Fruit fly (Drosophila melanogaster): Measurements from ENCODE around the gene Kdm2.

The Kdm2 gene

DNA sequence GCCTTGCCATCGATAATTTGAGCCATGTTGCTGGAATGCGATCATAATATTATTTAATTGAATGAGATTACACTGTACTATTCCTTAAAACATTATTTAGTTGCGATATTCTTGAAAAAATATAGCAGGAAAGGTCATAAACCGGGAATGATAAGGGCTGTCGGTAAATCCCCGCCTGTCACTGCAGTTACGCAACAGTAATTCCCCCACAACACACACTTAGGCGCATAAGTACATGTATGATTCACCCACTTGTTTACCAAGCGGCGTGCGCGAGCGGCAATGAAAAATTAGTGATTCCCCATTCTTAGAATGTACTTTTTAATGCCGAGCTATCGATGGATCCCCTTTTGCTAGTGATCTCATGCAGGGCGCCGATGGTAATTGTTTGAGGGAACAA is 8.7 kb upstream of the Kdm2 start:
- TF ChIP-seq lz (GFP tag; optimal IDR thresholded peaks at IDR 0.05) (no peak), svp (GFP tag) (peak; percentile 91), fkh (GFP tag; optimal IDR thresholded peaks at IDR 0.05) (peak; percentile 1), vri (GFP tag; optimal IDR thresholded peaks at IDR 0.05) (peak; percentile 99)

DNA sequence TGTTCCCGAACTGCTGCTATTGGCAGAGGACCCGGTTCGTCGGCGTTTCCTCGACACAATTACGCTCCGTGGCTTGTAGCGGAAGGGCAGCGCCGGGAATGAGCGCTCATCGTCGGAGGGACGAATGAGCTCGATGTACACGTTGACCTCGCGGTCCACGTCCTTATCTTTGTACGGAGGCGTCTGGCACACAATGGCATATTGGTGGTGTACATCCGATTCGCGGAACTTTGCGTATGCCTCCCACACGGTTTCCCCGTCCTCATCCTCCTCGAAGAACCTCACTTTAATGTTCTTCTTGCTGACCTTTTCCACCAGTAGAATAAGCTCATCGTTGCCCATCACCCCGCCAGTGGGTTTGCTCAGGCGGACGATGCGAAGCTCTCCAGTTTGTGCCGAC is 6.6 kb upstream of the Kdm2 start:
- no peak for TF ChIP-seq CG6792 (GFP tag; optimal IDR thresholded peaks at IDR 0.05)
- TF ChIP-seq Hr4 (GFP tag; optimal IDR thresholded peaks at IDR 0.05): no peak
- TF ChIP-seq OdsH (GFP tag; optimal IDR thresholded peaks at IDR 0.05): no peak
- TF ChIP-seq svp (GFP tag): peak; percentile 91
- TF ChIP-seq ss (GFP tag; optimal IDR thresholded peaks at IDR 0.05): no peak
- no peak for TF ChIP-seq net (GFP tag; optimal IDR thresholded peaks at IDR 0.05)

DNA sequence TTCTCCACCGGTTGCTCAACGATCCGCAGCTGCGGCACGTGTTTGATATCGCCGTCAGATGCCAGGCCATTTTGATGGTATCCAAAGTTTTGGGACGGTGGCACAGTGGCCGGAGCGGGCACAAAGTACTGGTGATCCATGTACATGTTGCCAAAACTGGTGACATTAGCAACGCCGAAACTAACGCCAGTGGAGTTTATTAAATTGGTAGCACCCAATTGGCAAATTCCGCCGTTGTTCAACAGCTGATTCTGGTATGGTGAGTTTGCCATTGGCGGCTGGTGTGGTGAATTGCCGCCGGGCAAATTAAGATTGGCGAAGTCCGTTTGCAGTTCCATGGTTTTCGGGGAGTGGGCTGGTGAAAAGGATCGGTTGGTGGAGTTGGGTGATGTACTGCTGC is 5.3 kb upstream of the Kdm2 start:
- TF ChIP-seq vri (GFP tag; optimal IDR thresholded peaks at IDR 0.05) (no peak), Eip78C (GFP tag) (peak; percentile 72)

DNA sequence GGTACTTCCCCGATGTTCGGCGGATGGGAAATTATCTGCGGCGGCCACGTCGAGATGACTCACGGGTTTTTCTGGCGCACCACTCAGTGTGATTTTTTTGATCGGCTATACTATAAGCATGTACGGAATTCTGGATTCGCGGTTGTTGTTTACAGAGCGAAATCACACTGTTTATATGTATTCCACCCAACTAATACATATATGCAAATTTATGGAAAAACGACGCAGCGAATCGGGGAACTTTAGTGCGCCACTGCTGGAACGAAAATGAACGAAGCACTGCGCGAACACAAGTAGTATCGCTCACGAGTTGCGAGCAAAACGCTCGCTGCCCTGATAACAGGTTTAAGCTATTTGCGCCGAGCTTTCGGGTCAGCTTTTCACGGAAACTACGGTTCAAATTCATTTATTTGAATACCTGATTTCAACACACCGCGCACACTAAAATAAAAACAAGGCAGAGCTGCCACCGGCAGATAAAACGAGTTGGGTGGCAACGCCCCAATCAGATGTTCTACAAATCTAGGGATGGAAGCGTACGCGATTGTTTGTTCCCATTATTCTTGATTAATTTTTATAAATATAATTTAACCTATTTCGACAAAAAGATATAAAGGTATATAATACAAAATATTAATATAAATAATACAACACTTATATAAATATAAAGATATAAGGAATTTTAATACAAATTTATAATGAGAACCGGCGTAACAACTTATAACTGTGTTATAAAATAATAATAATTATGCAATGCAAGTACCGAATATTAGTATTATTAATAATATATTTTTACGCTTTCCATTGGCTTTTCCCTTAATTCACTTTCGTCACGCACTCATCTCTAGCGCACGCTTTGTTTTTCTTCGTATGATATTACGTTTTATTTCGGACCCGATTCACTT is 4.5 kb upstream of the Kdm2 start, which contains the start of gene Rel:
Gene Rel (minus strand): TSS at position 417 of the 905 bp plus-strand sequence.
- TF ChIP-seq CG8632 (GFP tag; optimal IDR thresholded peaks at IDR 0.05): peak; percentile 62
- TF ChIP-seq CG11762 (GFP tag; optimal IDR thresholded peaks at IDR 0.05; ENCODE audit: insufficient read depth): peak; percentile 63
- no peak for TF ChIP-seq Gug (GFP tag; IDR thresholded peaks at IDR 0.05)
- TF ChIP-seq esn (GFP tag; optimal IDR thresholded peaks at IDR 0.05): peak; percentile 56
- no peak for TF ChIP-seq CG7368 (GFP tag; optimal IDR thresholded peaks at IDR 0.05)
- peak; percentile 6 for TF ChIP-seq Eip75B (GFP tag; optimal IDR thresholded peaks at IDR 0.05)
- peak; percentile 81 for TF ChIP-seq CG3032 (tag; optimal IDR thresholded peaks at IDR 0.05)
- peak; percentile 7 for TF ChIP-seq CG9139 (GFP tag; optimal IDR thresholded peaks at IDR 0.05)
- TF ChIP-seq ss (GFP tag; optimal IDR thresholded peaks at IDR 0.05): peak; percentile 17 to 21
- TF ChIP-seq Lpt (GFP tag; optimal IDR thresholded peaks at IDR 0.05): no peak
- peak; percentile 57 for TF ChIP-seq acj6 (GFP tag; optimal IDR thresholded peaks at IDR 0.05)
- peak; percentile 72 for TF ChIP-seq CG34406 (GFP tag; optimal IDR thresholded peaks at IDR 0.05)
- peak; percentile 90 for TF ChIP-seq CG6854 (GFP tag; optimal IDR thresholded peaks at IDR 0.05)
- peak; percentile 53 for TF ChIP-seq CG3919 (GFP tag; optimal IDR thresholded peaks at IDR 0.05)
- TF ChIP-seq Eip93F (GFP tag; optimal IDR thresholded peaks at IDR 0.05): peak; percentile 38
- peak; percentile 72 for TF ChIP-seq CG32006 (GFP tag; optimal IDR thresholded peaks at IDR 0.05)
- no peak for TF ChIP-seq CG11902 (GFP tag; optimal IDR thresholded peaks at IDR 0.05)
- TF ChIP-seq pdm3 (GFP tag; optimal IDR thresholded peaks at IDR 0.05): peak; percentile 21
- peak; percentile 40 for TF ChIP-seq Hr4 (GFP tag; optimal IDR thresholded peaks at IDR 0.05)
- peak; percentile 15 for TF ChIP-seq topi (GFP tag; optimal IDR thresholded peaks at IDR 0.05)
- peak; percentile 72 for TF ChIP-seq Blimp-1 (GFP tag; optimal IDR thresholded peaks at IDR 0.05)
- TF ChIP-seq CG16779 (tag; optimal IDR thresholded peaks at IDR 0.05): peak; percentile 67
- TF ChIP-seq fkh (GFP tag; optimal IDR thresholded peaks at IDR 0.05): peak; percentile 75
- TF ChIP-seq eg (GFP tag; IDR thresholded peaks at IDR 0.05): no peak
- peak; percentile 18 for TF ChIP-seq CG6808 (GFP tag; optimal IDR thresholded peaks at IDR 0.05)
- TF ChIP-seq vri (GFP tag; optimal IDR thresholded peaks at IDR 0.05): peak; percentile 85
- peak; percentile 28 for TF ChIP-seq CG6792 (GFP tag; optimal IDR thresholded peaks at IDR 0.05)
- peak; percentile 90 for TF ChIP-seq svp (GFP tag)
- TF ChIP-seq CG10669 (GFP tag; optimal IDR thresholded peaks at IDR 0.05): no peak
- peak; percentile 59 for TF ChIP-seq achi (GFP tag; optimal IDR thresholded peaks at IDR 0.05)
- no peak for TF ChIP-seq CG6163 (GFP tag; IDR thresholded peaks at IDR 0.05)
- TF ChIP-seq dsx (GFP tag; optimal IDR thresholded peaks at IDR 0.05; ENCODE audit: poor library complexity, severe bottlenecking): peak; percentile 68
- TF ChIP-seq CG10631 (GFP tag; optimal IDR thresholded peaks at IDR 0.05): peak; percentile 71
- TF ChIP-seq Eip78C (GFP tag): peak; percentile 76
- TF ChIP-seq fd59A (GFP tag; optimal IDR thresholded peaks at IDR 0.05): peak; percentile 13
- TF ChIP-seq Sox15 (GFP tag; optimal IDR thresholded peaks at IDR 0.05): no peak
- no peak for TF ChIP-seq CG8119 (GFP tag; IDR thresholded peaks at IDR 0.05)
- peak; percentile 27 for TF ChIP-seq Hr39 (GFP tag; optimal IDR thresholded peaks at IDR 0.05)
- TF ChIP-seq Sox102F (GFP tag; optimal IDR thresholded peaks at IDR 0.05): peak; percentile 20
- peak; percentile 62 for TF ChIP-seq OdsH (GFP tag; optimal IDR thresholded peaks at IDR 0.05)
